Worm (Caenorhabditis elegans): ENCODE results near the gene C53D6.8.

ce11 chrIV:9021245-9021779, 18.8 kb upstream of the C53D6.8 start:
- TF ChIP-seq nhr-11 (tag; optimal IDR thresholded peaks at IDR 0.05) (no peak), mdl-1 (tag; optimal IDR thresholded peaks at IDR 0.05) (no peak), lin-13 (GFP tag; optimal IDR thresholded peaks at IDR 0.05) (no peak), nhr-12 (tag; optimal IDR thresholded peaks at IDR 0.05) (no peak), unc-39 (tag; optimal IDR thresholded peaks at IDR 0.05) (no peak), skn-1 (tag; optimal IDR thresholded peaks at IDR 0.05) (no peak), lin-39 (tag; optimal IDR thresholded peaks at IDR 0.05) (no peak), crh-2 (tag; optimal IDR thresholded peaks at IDR 0.05) (no peak)
